Worm (Caenorhabditis elegans): ENCODE measurements around the gene F53H4.3.

The F53H4.3 gene

DNA sequence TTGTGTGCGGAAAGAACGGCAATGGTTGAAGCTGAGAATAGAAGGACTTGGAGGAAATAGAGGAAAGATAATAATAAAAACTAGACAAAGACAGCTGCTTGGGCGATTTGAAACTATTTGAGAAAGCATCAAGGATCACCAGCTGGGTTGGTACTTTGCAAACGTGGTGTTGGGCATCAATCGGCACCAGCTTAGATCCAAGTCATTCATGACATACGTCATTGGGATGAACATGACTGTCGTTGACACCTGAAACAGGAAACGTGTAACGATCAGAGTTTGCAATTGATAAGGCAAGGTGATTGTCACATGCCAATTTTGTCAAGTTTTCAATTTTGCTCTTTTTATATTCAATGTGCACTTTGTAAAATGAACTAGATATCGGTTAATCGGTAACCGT lies 44.9 kb downstream of the F53H4.3 start:
- no peak for TF ChIP-seq unc-39 (tag; optimal IDR thresholded peaks at IDR 0.05)
- TF ChIP-seq nhr-10 (tag; optimal IDR thresholded peaks at IDR 0.05), result no peak
- no peak for TF ChIP-seq nhr-12 (tag; optimal IDR thresholded peaks at IDR 0.05)
- TF ChIP-seq unc-62 (GFP tag; optimal IDR thresholded peaks at IDR 0.05), result no peak
- TF ChIP-seq dmd-4 (tag; optimal IDR thresholded peaks at IDR 0.05), result no peak
- peak; percentile 29 for TF ChIP-seq crh-2 (tag; optimal IDR thresholded peaks at IDR 0.05)
- TF ChIP-seq ZK546.5 (tag; optimal IDR thresholded peaks at IDR 0.05), result no peak
- TF ChIP-seq sem-4 (tag; optimal IDR thresholded peaks at IDR 0.05), result peak; percentile 34
- peak; percentile 73 for TF ChIP-seq sma-9 (GFP tag; optimal IDR thresholded peaks at IDR 0.05)
- TF ChIP-seq sma-9 (tag; optimal IDR thresholded peaks at IDR 0.05), result no peak
- peak; percentile 1 for TF ChIP-seq F13H6.1 (tag; optimal IDR thresholded peaks at IDR 0.05)
- TF ChIP-seq nhr-77 (tag; optimal IDR thresholded peaks at IDR 0.05), result no peak
- peak; percentile 23 for TF ChIP-seq sma-3 (GFP tag; optimal IDR thresholded peaks at IDR 0.05)
- no peak for TF ChIP-seq peb-1 (tag; optimal IDR thresholded peaks at IDR 0.05)
- no peak for TF ChIP-seq nhr-11 (tag; optimal IDR thresholded peaks at IDR 0.05)
- no peak for TF ChIP-seq mab-5 (tag; optimal IDR thresholded peaks at IDR 0.05)
- no peak for TF ChIP-seq skn-1 (tag; optimal IDR thresholded peaks at IDR 0.05)
- TF ChIP-seq R02D3.7 (tag; optimal IDR thresholded peaks at IDR 0.05), result no peak
- no peak for TF ChIP-seq ceh-82 (tag; optimal IDR thresholded peaks at IDR 0.05)
- TF ChIP-seq ztf-1 (GFP tag; conservative IDR thresholded peaks at IDR 0.05), result no peak
- TF ChIP-seq fos-1 (tag; optimal IDR thresholded peaks at IDR 0.05), result peak; percentile 60
- no peak for TF ChIP-seq lin-13 (GFP tag; optimal IDR thresholded peaks at IDR 0.05)
- peak; percentile 26 to 32 for TF ChIP-seq lsy-2 (tag; optimal IDR thresholded peaks at IDR 0.05)
- TF ChIP-seq elt-1 (tag; optimal IDR thresholded peaks at IDR 0.05), result no peak
- peak; percentile 27 for TF ChIP-seq nhr-21 (tag; optimal IDR thresholded peaks at IDR 0.05)
- TF ChIP-seq ama-1 (optimal IDR thresholded peaks at IDR 0.05), result no peak
- TF ChIP-seq ztf-4 (tag; optimal IDR thresholded peaks at IDR 0.05), result no peak
- TF ChIP-seq gmeb-1 (tag; optimal IDR thresholded peaks at IDR 0.05), result peak; percentile 4
- TF ChIP-seq zag-1 (tag; optimal IDR thresholded peaks at IDR 0.05), result no peak
- TF ChIP-seq elt-3 (tag; optimal IDR thresholded peaks at IDR 0.05), result no peak
- TF ChIP-seq ceh-16 (tag; optimal IDR thresholded peaks at IDR 0.05), result no peak
- TF ChIP-seq ztf-11 (tag; optimal IDR thresholded peaks at IDR 0.05), result no peak
- no peak for TF ChIP-seq snpc-4 (tag; optimal IDR thresholded peaks at IDR 0.05)
- no peak for TF ChIP-seq mbf-1 (tag; optimal IDR thresholded peaks at IDR 0.05)
- no peak for TF ChIP-seq lin-11 (tag; optimal IDR thresholded peaks at IDR 0.05)
- TF ChIP-seq aly-2 (tag; optimal IDR thresholded peaks at IDR 0.05), result no peak
- TF ChIP-seq unc-55 (GFP tag; optimal IDR thresholded peaks at IDR 0.05), result no peak
- no peak for TF ChIP-seq Y55F3AM.14 (GFP tag; optimal IDR thresholded peaks at IDR 0.05)
- no peak for TF ChIP-seq alr-1 (tag; optimal IDR thresholded peaks at IDR 0.05)
- no peak for TF ChIP-seq egl-27 (tag; optimal IDR thresholded peaks at IDR 0.05)
- no peak for TF ChIP-seq nhr-237 (tag; optimal IDR thresholded peaks at IDR 0.05)
- TF ChIP-seq C34F6.9 (tag; optimal IDR thresholded peaks at IDR 0.05), result no peak
- TF ChIP-seq nhr-129 (tag; optimal IDR thresholded peaks at IDR 0.05), result peak; percentile 29
- no peak for TF ChIP-seq blmp-1 (tag; optimal IDR thresholded peaks at IDR 0.05; ENCODE audit: insufficient read depth)
- TF ChIP-seq nhr-23 (tag; optimal IDR thresholded peaks at IDR 0.05), result no peak
- TF ChIP-seq nhr-6 (tag; optimal IDR thresholded peaks at IDR 0.05), result no peak
- no peak for TF ChIP-seq nhr-25 (tag; optimal IDR thresholded peaks at IDR 0.05)
- TF ChIP-seq lin-39 (tag; optimal IDR thresholded peaks at IDR 0.05), result no peak
- no peak for TF ChIP-seq mdl-1 (tag; optimal IDR thresholded peaks at IDR 0.05)

All from whole organism, L2 larva.